Fruit fly (Drosophila melanogaster): Measurements from ENCODE around the gene Mitofilin.
A peak's percentile ranks its signal among the peaks of the same experiment; 100 is the strongest.

Gene Mitofilin

DNA sequence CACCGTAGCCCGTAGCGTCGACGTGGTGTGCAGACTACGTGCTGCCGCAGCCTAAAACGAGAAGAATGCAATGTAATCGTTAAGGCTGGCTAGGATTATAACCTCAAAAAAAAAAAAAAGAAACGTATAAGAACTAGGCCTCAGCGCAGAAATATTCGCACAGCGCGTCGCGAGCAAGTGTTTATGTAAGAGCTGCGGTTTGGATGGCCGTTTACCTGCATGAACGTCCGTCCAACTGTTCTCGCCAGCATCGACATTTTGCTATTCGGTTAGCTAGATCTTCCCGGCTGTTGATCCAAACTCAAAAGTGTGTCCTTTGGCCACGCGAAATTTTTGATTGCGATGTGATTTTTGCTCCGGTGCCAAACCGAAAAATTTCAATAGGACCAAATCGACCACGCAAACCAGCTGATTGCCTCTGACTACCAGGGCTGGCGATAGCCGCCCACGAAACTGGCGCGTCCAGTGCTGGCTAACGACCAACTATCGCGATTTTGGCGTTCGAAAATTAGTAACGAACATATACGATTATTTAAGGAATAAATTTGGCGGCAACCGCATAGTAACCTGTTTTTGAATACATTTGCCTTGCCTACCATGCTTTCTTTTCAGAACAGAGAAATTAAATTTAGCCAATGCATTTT lies 4.2 kb downstream of the Mitofilin start, which contains the start of gene Idh3b (continued):
- no peak for TF ChIP-seq dan (GFP tag; IDR thresholded peaks at IDR 0.05)
- TF ChIP-seq gro (GFP tag; optimal IDR thresholded peaks at IDR 0.05): peak; percentile 72
- TF ChIP-seq CG3995 (GFP tag; optimal IDR thresholded peaks at IDR 0.05): peak; percentile 74
- peak; percentile 13 for TF ChIP-seq hkb (optimal IDR thresholded peaks at IDR 0.05)
- TF ChIP-seq hkb (GFP tag; IDR thresholded peaks at IDR 0.05): peak; percentile 43
- no peak for TF ChIP-seq CG15269 (tag; optimal IDR thresholded peaks at IDR 0.05)
- TF ChIP-seq nmo (GFP tag; optimal IDR thresholded peaks at IDR 0.05): no peak
- TF ChIP-seq Camta (GFP tag; optimal IDR thresholded peaks at IDR 0.05): peak; percentile 37
- TF ChIP-seq CG8478 (optimal IDR thresholded peaks at IDR 0.05): no peak
- TF ChIP-seq cato (GFP tag; optimal IDR thresholded peaks at IDR 0.05; ENCODE audit: borderline replicate concordance): peak; percentile 23
- peak; percentile 68 for TF ChIP-seq CG12155 (GFP tag; optimal IDR thresholded peaks at IDR 0.05)
- peak; percentile 76 for TF ChIP-seq mam (GFP tag; optimal IDR thresholded peaks at IDR 0.05)
- TF ChIP-seq twi (tag; optimal IDR thresholded peaks at IDR 0.05): no peak
- no peak for TF ChIP-seq ase (GFP tag; IDR thresholded peaks at IDR 0.05)
- peak; percentile 56 for TF ChIP-seq Atf6 (GFP tag; IDR thresholded peaks at IDR 0.05)
- peak; percentile 96 for TF ChIP-seq Ets65A (GFP tag)
- TF ChIP-seq inv (GFP tag; IDR thresholded peaks at IDR 0.05; ENCODE audit: partially characterized antibody): peak; percentile 93
- TF ChIP-seq so (GFP tag; IDR thresholded peaks at IDR 0.05): no peak
- TF ChIP-seq hbn (GFP tag; IDR thresholded peaks at IDR 0.05; ENCODE audit: partially characterized antibody): peak; percentile 97
- TF ChIP-seq ind (GFP tag; optimal IDR thresholded peaks at IDR 0.05): peak; percentile 68
- peak; percentile 83 for TF ChIP-seq CG15514 (GFP tag; optimal IDR thresholded peaks at IDR 0.05)
- peak; percentile 71 for TF ChIP-seq Hsf (GFP tag; optimal IDR thresholded peaks at IDR 0.05)
- TF ChIP-seq az2 (GFP tag; optimal IDR thresholded peaks at IDR 0.05): peak; percentile 59
- TF ChIP-seq peb (GFP tag; IDR thresholded peaks at IDR 0.05): 0 out of 2 replicates have a peak, but pooled peaks have one; percentile 10
- peak; percentile 40 for TF ChIP-seq CTCF (GFP tag; optimal IDR thresholded peaks at IDR 0.05)
- TF ChIP-seq CG4404 (GFP tag; IDR thresholded peaks at IDR 0.05): peak; percentile 44; the same call in 1 of the 2 replicates
- TF ChIP-seq CG14050 (GFP tag; IDR thresholded peaks at IDR 0.05): peak; percentile 48; the same call in 2 of the 3 replicates
- no peak for TF ChIP-seq GATAe (GFP tag; conservative IDR thresholded peaks at IDR 0.05)
- peak; percentile 28; the same call in 1 of the 2 replicates for TF ChIP-seq Doc2 (GFP tag; IDR thresholded peaks at IDR 0.05)
- peak; percentile 69 for TF ChIP-seq CG30403 (GFP tag; optimal IDR thresholded peaks at IDR 0.05)
- peak; percentile 93 for TF ChIP-seq sens (GFP tag)
- peak; percentile 80 for TF ChIP-seq hb (GFP tag; IDR thresholded peaks at IDR 0.05; ENCODE audit: partially characterized antibody)

DNA sequence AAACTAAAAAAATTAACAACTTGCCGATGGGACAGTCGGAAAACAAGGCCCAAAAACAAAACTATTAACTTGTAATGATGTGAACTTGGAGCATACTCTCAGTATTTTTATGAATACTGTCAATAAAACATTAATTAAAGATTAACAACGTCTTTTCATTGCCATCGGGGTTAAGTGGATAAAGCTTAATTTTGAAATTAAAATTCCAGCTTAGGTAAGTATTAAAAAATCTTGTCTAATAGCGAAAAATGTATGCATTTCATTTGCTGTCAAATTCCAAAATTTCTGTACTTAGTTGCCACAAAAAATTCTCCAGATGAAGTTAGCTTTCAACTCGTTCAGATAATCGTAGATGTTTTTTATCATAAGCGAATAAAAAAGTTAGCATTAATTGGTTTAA lies 8.7 kb downstream of the Mitofilin start, which contains the start of gene Theg:
Theg (plus strand) TSS at position 301 of the 400 bp plus-strand sequence.
- no peak for TF ChIP-seq CG8281 (tag; optimal IDR thresholded peaks at IDR 0.05)
- no peak for TF ChIP-seq CG16815 (GFP tag; optimal IDR thresholded peaks at IDR 0.05)
- no peak for TF ChIP-seq CG42726 (GFP tag; IDR thresholded peaks at IDR 0.05; ENCODE audit: partially characterized antibody)
- no peak for TF ChIP-seq CG7372 (GFP tag; IDR thresholded peaks at IDR 0.05)
- no peak for TF ChIP-seq CoRest (tag; optimal IDR thresholded peaks at IDR 0.05)
- TF ChIP-seq dmrt99B (tag; optimal IDR thresholded peaks at IDR 0.05): no peak
- no peak for TF ChIP-seq sim (GFP tag; IDR thresholded peaks at IDR 0.05)
- TF ChIP-seq CG5180 (GFP tag; optimal IDR thresholded peaks at IDR 0.05): no peak
- TF ChIP-seq sima (GFP tag; optimal IDR thresholded peaks at IDR 0.05): no peak
- no peak for TF ChIP-seq tin (GFP tag; optimal IDR thresholded peaks at IDR 0.05)
- no peak for TF ChIP-seq CG15011 (GFP tag; optimal IDR thresholded peaks at IDR 0.05)
- no peak for TF ChIP-seq GATAe (GFP tag; conservative IDR thresholded peaks at IDR 0.05)
- no peak for TF ChIP-seq fd96Cb (tag; optimal IDR thresholded peaks at IDR 0.05)

All from whole organism, embryonic.